Worm (Caenorhabditis elegans): Measurements from ENCODE around the gene C09E10.3.

ce11 chrX:1027370-1027769 lies 36.2 kb upstream of the C09E10.3 start:
- TF ChIP-seq pqm-1 (tag; optimal IDR thresholded peaks at IDR 0.05) (no peak), nhr-12 (tag; optimal IDR thresholded peaks at IDR 0.05) (no peak), daf-12 (tag; optimal IDR thresholded peaks at IDR 0.05) (no peak)
